Worm (Caenorhabditis elegans): ENCODE results near the gene nspc-13.

The nspc-13 gene

ce11 chrX:12348329-12348728 is 8.9 kb upstream of the nspc-13 start, which contains the start of gene F42F12.14:
Gene F42F12.14 (plus strand): TSS chrX:12348629.
- no peak for TF ChIP-seq pax-3 (tag; optimal IDR thresholded peaks at IDR 0.05)
- TF ChIP-seq lsy-2 (tag; optimal IDR thresholded peaks at IDR 0.05) = no peak
- no peak for TF ChIP-seq unc-98 (GFP tag; IDR thresholded peaks at IDR 0.05)

- TF ChIP-seq mef-2 (tag; optimal IDR thresholded peaks at IDR 0.05) (no peak), lin-14 (GFP tag; optimal IDR thresholded peaks at IDR 0.05) (peak; percentile 28), nhr-12 (tag; optimal IDR thresholded peaks at IDR 0.05) (no peak), nhr-90 (tag; optimal IDR thresholded peaks at IDR 0.05; ENCODE audit: poor library complexity) (no peak), ceh-63 (GFP tag; optimal IDR thresholded peaks at IDR 0.05) (no peak), hpl-2 (GFP tag; optimal IDR thresholded peaks at IDR 0.05) (no peak)
Measured at ce11 chrX:12350207-12350606, 7.0 kb upstream of the nspc-13 start, which contains the start of gene F42F12.3. Gene F42F12.3 (plus strand): TSS chrX:12350578.

- TF ChIP-seq nhr-85 (tag) = peak; percentile 51
- TF ChIP-seq hlh-4 (tag; optimal IDR thresholded peaks at IDR 0.05) = no peak
Measured at ce11 chrX:12352872-12353271, 4.4 kb upstream of the nspc-13 start, which contains the start of gene F42F12.4. Gene F42F12.4 (minus strand): TSS chrX:12352947.

ce11 chrX:12356581-12356980 is 646 bp upstream of the nspc-13 start, which contains the start of gene nspc-12:
Gene nspc-12 (minus strand): TSS chrX:12356681.
- no peak for TF ChIP-seq isw-1 (GFP tag; IDR thresholded peaks at IDR 0.05)
- TF ChIP-seq zip-4 (GFP tag; optimal IDR thresholded peaks at IDR 0.05) = no peak
- no peak for TF ChIP-seq F16B12.6 (tag; optimal IDR thresholded peaks at IDR 0.05)
- TF ChIP-seq nhr-47 (tag; optimal IDR thresholded peaks at IDR 0.05) = no peak
- no peak for TF ChIP-seq rnt-1 (tag; optimal IDR thresholded peaks at IDR 0.05)
- no peak for TF ChIP-seq egl-27 (tag; optimal IDR thresholded peaks at IDR 0.05)
- no peak for TF ChIP-seq nhr-20 (tag; optimal IDR thresholded peaks at IDR 0.05)
- TF ChIP-seq nhr-12 (tag; optimal IDR thresholded peaks at IDR 0.05) = no peak
- no peak for TF ChIP-seq unc-30 (tag; optimal IDR thresholded peaks at IDR 0.05)

- TF ChIP-seq pqm-1 (tag; optimal IDR thresholded peaks at IDR 0.05) (no peak), alr-1 (tag; optimal IDR thresholded peaks at IDR 0.05; ENCODE audit: borderline replicate concordance) (no peak), ceh-8 (GFP tag; optimal IDR thresholded peaks at IDR 0.05) (no peak), C16A3.4 (tag; optimal IDR thresholded peaks at IDR 0.05) (no peak), Y116A8C.19 (tag; optimal IDR thresholded peaks at IDR 0.05; ENCODE audit: borderline replicate concordance) (no peak), nhr-71 (tag; optimal IDR thresholded peaks at IDR 0.05) (no peak), irx-1 (tag; optimal IDR thresholded peaks at IDR 0.05) (no peak), blmp-1 (tag; optimal IDR thresholded peaks at IDR 0.05) (no peak), ceh-88 (GFP tag; IDR thresholded peaks at IDR 0.05) (no peak), ztf-11 (tag; optimal IDR thresholded peaks at IDR 0.05) (no peak), mef-2 (tag; optimal IDR thresholded peaks at IDR 0.05) (no peak), snpc-4 (tag; optimal IDR thresholded peaks at IDR 0.05) (no peak), aly-2 (tag; optimal IDR thresholded peaks at IDR 0.05) (no peak)
Measured at ce11 chrX:12358957-12359356, 1.7 kb downstream of the nspc-13 start, which contains the start of gene nspc-14. Gene nspc-14 (minus strand): TSS chrX:12359057.

- TF ChIP-seq tlp-1 (tag; optimal IDR thresholded peaks at IDR 0.05) (no peak), xbp-1 (tag; optimal IDR thresholded peaks at IDR 0.05) (no peak), nhr-28 (tag; optimal IDR thresholded peaks at IDR 0.05) (no peak), lin-14 (GFP tag; optimal IDR thresholded peaks at IDR 0.05) (no peak), zag-1 (tag; optimal IDR thresholded peaks at IDR 0.05) (no peak)
Measured at ce11 chrX:12360444-12360843, 3.2 kb downstream of the nspc-13 start, which contains the start of the genes nspc-15 and F19H6.6. Gene nspc-15 (plus strand): TSS chrX:12360744. Gene F19H6.6 (plus strand): TSS chrX:12360827.
